Fruit fly (Drosophila melanogaster) whole organism, adult: ENCODE measurements around the gene Cad96Ca.

Source experiments
- CG12768 ChIP-seq: fragments of 200-800 bp; sonication (Bioruptor generic); optimal IDR thresholded peaks from 2 replicates; lab custom pipeline; 2017; ENCODE audit warnings: missing biosample characterization, missing genetic modification characterization, mild to moderate bottlenecking, moderate library complexity, missing genetic modification reagents
- CG14711 ChIP-seq: fragments of 200-800 bp; sonication (Bioruptor generic); optimal IDR thresholded peaks from 2 replicates; lab custom pipeline; 2018; ENCODE audit warnings: missing biosample characterization, mild to moderate bottlenecking, missing genetic modification characterization, moderate library complexity
- CG1620 ChIP-seq: fragments of 200-800 bp; sonication (Bioruptor generic); optimal IDR thresholded peaks from 2 replicates; lab custom pipeline; 2016; ENCODE audit warnings: missing biosample characterization, missing genetic modification characterization
- CG5204 ChIP-seq: fragments of 200-800 bp; sonication (Bioruptor generic); optimal IDR thresholded peaks from 2 replicates; lab custom pipeline; 2016; ENCODE audit warnings: missing biosample characterization, missing genetic modification characterization
- CG7045 ChIP-seq: fragments of 200-800 bp; sonication (Bioruptor generic); optimal IDR thresholded peaks from 2 replicates; lab custom pipeline; 2017; ENCODE audit warnings: missing biosample characterization, mild to moderate bottlenecking, missing genetic modification characterization
- Crg-1 ChIP-seq: fragments of 200-800 bp; sonication (Bioruptor generic); optimal IDR thresholded peaks from 2 replicates; lab custom pipeline; 2016; ENCODE audit warnings: missing biosample characterization, missing genetic modification characterization
- Hr96 ChIP-seq: fragments of 200-800 bp; sonication (Bioruptor generic); optimal IDR thresholded peaks from 2 replicates; lab custom pipeline; 2016; ENCODE audit warnings: missing biosample characterization, missing genetic modification characterization
- cic ChIP-seq: fragments of 200-800 bp; sonication (Bioruptor generic); optimal IDR thresholded peaks from 2 replicates; lab custom pipeline; 2017; ENCODE audit warnings: missing biosample characterization, mild to moderate bottlenecking, missing genetic modification characterization, moderate library complexity
- cnc ChIP-seq, 2 experiments: fragments of >200 bp; optimal IDR thresholded peaks; 2 replicates each; lab custom pipeline; 2017
- ovo ChIP-seq: fragments of 200-800 bp; sonication (Bioruptor generic); optimal IDR thresholded peaks from 2 replicates; lab custom pipeline; 2016; ENCODE audit warnings: missing biosample characterization, missing genetic modification characterization
- pad ChIP-seq: fragments of 200-800 bp; sonication (Bioruptor generic); optimal IDR thresholded peaks from 3 replicates; lab custom pipeline; 2017; ENCODE audit warnings: missing biosample characterization, missing genetic modification characterization, mild to moderate bottlenecking, moderate library complexity, missing genetic modification reagents
- toe ChIP-seq: fragments of 200-800 bp; sonication (Bioruptor generic); optimal IDR thresholded peaks from 2 replicates; lab custom pipeline; 2016; ENCODE audit warnings: missing biosample characterization, missing genetic modification characterization

DNA sequence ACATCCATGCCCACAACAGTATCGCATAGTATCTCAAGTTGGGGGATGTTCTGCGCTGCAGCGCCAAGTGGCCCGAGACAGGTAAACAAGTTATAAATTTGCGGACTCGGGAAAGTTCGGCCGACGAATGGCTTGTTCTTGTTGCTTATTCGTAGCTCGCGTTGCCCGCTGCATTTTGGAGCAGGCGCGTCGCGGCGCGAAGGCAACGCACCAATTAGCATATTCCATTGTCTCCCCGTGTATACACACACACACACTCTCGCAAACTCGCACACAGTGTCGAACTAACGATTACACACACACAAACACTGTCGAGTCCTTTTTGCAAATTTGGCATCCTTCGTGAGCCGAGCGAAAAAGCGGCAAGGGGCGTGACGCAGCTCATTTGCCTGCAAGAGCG lies 19.1 kb downstream of the Cad96Ca start:
- no peak for TF ChIP-seq CG14711 (tag; lab: Kevin White, UChicago)
- no peak for TF ChIP-seq pad (GFP tag; lab: Kevin White, UChicago)
- no peak for TF ChIP-seq CG1620
- no peak for TF ChIP-seq Hr96 (GFP tag; lab: Kevin White, UChicago)
- TF ChIP-seq CG7045 (GFP tag; lab: Kevin White, UChicago) = no peak
- no peak for TF ChIP-seq Crg-1 (GFP tag; lab: Kevin White, UChicago)
- TF ChIP-seq cnc (optimal IDR thresholded peaks at IDR 0.05; lab: Kevin White, UChicago) = no peak
- TF ChIP-seq toe (GFP tag; lab: Kevin White, UChicago) = no peak
- no peak for TF ChIP-seq CG5204 (GFP tag; lab: Kevin White, UChicago)
- no peak for TF ChIP-seq ovo (GFP tag; lab: Kevin White, UChicago)
- no peak for TF ChIP-seq CG12768 (GFP tag; lab: Kevin White, UChicago)
- no peak for TF ChIP-seq cic (GFP tag; lab: Kevin White, UChicago)
